Fruit fly (Drosophila melanogaster): ENCODE results near the gene tty.

Gene tty

dm6 chrX:21349800-21350309, 10.4 kb upstream of the tty start, which contains the start of the genes peng and sol (continued):
- TF ChIP-seq CG11695 (GFP tag; IDR thresholded peaks at IDR 0.05) (peak; percentile 54; the same call in 2 of the 3 replicates), CG4404 (GFP tag; IDR thresholded peaks at IDR 0.05) (peak; percentile 44), CG3407 (GFP tag; optimal IDR thresholded peaks at IDR 0.05) (no peak), Myb (GFP tag; optimal IDR thresholded peaks at IDR 0.05) (peak; percentile 44), kay (GFP tag; optimal IDR thresholded peaks at IDR 0.05) (peak; percentile 40), Gsc (GFP tag; IDR thresholded peaks at IDR 0.05) (no peak), CG14441 (GFP tag; IDR thresholded peaks at IDR 0.05) (peak; percentile 73), Max (GFP tag; optimal IDR thresholded peaks at IDR 0.05) (peak; percentile 80), CG11696 (GFP tag; IDR thresholded peaks at IDR 0.05) (no peak), Kr (GFP tag; optimal IDR thresholded peaks at IDR 0.05) (no peak), dmrt11E (tag; optimal IDR thresholded peaks at IDR 0.05) (peak; percentile 68), tap (tag; optimal IDR thresholded peaks at IDR 0.05) (no peak), CG13624 (GFP tag; optimal IDR thresholded peaks at IDR 0.05) (peak; percentile 76), CG2678 (tag; optimal IDR thresholded peaks at IDR 0.05) (peak; percentile 76), oc (tag; optimal IDR thresholded peaks at IDR 0.05) (no peak), Hey (tag; optimal IDR thresholded peaks at IDR 0.05) (no peak), pum (GFP tag; optimal IDR thresholded peaks at IDR 0.05) (peak; percentile 78), CG12219 (GFP tag; optimal IDR thresholded peaks at IDR 0.05) (no peak), mirr (GFP tag; optimal IDR thresholded peaks at IDR 0.05) (peak; percentile 25), lov (optimal IDR thresholded peaks at IDR 0.05) (no peak), lov (GFP tag; IDR thresholded peaks at IDR 0.05) (peak; percentile 49; the same call in 1 of the 3 replicates), fd96Cb (tag; optimal IDR thresholded peaks at IDR 0.05) (peak; percentile 63), sc (optimal IDR thresholded peaks at IDR 0.05) (no peak), sc (GFP tag; optimal IDR thresholded peaks at IDR 0.05) (no peak), lmd (GFP tag; IDR thresholded peaks at IDR 0.05) (peak; percentile 58), lab (GFP tag; optimal IDR thresholded peaks at IDR 0.05) (no peak), Dll (GFP tag; IDR thresholded peaks at IDR 0.05; ENCODE audit: partially characterized antibody) (0 out of 4 replicates have a peak, but pooled peaks have one; percentile 30), CG7271 (tag; optimal IDR thresholded peaks at IDR 0.05) (peak; percentile 12), otp (GFP tag; IDR thresholded peaks at IDR 0.05) (no peak), CG9817 (tag; optimal IDR thresholded peaks at IDR 0.05) (peak; percentile 62), jigr1 (GFP tag; IDR thresholded peaks at IDR 0.05) (no peak), en (GFP tag; optimal IDR thresholded peaks at IDR 0.05) (peak; percentile 38), MESR4 (GFP tag; optimal IDR thresholded peaks at IDR 0.05) (no peak), Dbx (GFP tag; IDR thresholded peaks at IDR 0.05) (no peak), usp (GFP tag; optimal IDR thresholded peaks at IDR 0.05) (no peak), CG31224 (GFP tag; IDR thresholded peaks at IDR 0.05) (no peak; the same call in 1 of the 2 replicates), CG6791 (GFP tag; IDR thresholded peaks at IDR 0.05; ENCODE audit: partially characterized antibody) (peak; percentile 73), eve (GFP tag; optimal IDR thresholded peaks at IDR 0.05) (no peak), slp2 (GFP tag; optimal IDR thresholded peaks at IDR 0.05) (peak; percentile 43), CG13424 (tag; optimal IDR thresholded peaks at IDR 0.05) (peak; percentile 74), CG4360 (GFP tag; IDR thresholded peaks at IDR 0.05) (no peak), Rx (GFP tag; IDR thresholded peaks at IDR 0.05) (peak; percentile 22; the same call in 1 of the 2 replicates), vvl (GFP tag; IDR thresholded peaks at IDR 0.05) (peak; percentile 73), nerfin-1 (tag; optimal IDR thresholded peaks at IDR 0.05) (peak; percentile 45), CG31388 (GFP tag; optimal IDR thresholded peaks at IDR 0.05) (peak; percentile 17), Nf-YB (GFP tag; optimal IDR thresholded peaks at IDR 0.05) (peak; percentile 45), Atf-2 (GFP tag; optimal IDR thresholded peaks at IDR 0.05) (peak; percentile 69), prd (optimal IDR thresholded peaks at IDR 0.05) (no peak), prd (GFP tag; IDR thresholded peaks at IDR 0.05) (peak; percentile 69; the same call in 2 of the 3 replicates), Sox102F (GFP tag; optimal IDR thresholded peaks at IDR 0.05) (peak; percentile 69), E2f1 (GFP tag; IDR thresholded peaks at IDR 0.05) (peak; percentile 49; the same call in 1 of the 2 replicates)
